Worm (Caenorhabditis elegans) whole organism, L3 larva: Measurements from ENCODE around the gene srx-38.

Source experiments
- R02D3.7 ChIP-seq: fragments of 150-350 bp; optimal IDR thresholded peaks from 2 replicates; lab custom pipeline; 2014; ENCODE audit warnings: missing biosample characterization, missing genetic modification characterization
- ZK546.5 ChIP-seq: sonication (generic microtip); optimal IDR thresholded peaks from 2 replicates; lab custom pipeline; 2017; ENCODE audit warnings: missing biosample characterization, missing genetic modification characterization
- aly-2 ChIP-seq: fragments of 150-350 bp; optimal IDR thresholded peaks from 2 replicates; lab custom pipeline; 2014; ENCODE audit warnings: missing biosample characterization, missing genetic modification characterization
- ama-1 ChIP-seq: fragments of 150-350 bp; optimal IDR thresholded peaks from 2 replicates; lab custom pipeline; 2018
- ceh-16 ChIP-seq: sonication (generic microtip); optimal IDR thresholded peaks from 2 replicates; lab custom pipeline; 2017; ENCODE audit warnings: missing biosample characterization, missing genetic modification characterization
- ceh-28 ChIP-seq: fragments of 150-350 bp; optimal IDR thresholded peaks from 2 replicates; lab custom pipeline; 2014; ENCODE audit warnings: missing biosample characterization, missing genetic modification reagents, missing genetic modification characterization
- ceh-82 ChIP-seq: fragments of 150-350 bp; optimal IDR thresholded peaks from 2 replicates; lab custom pipeline; 2014; ENCODE audit warnings: missing biosample characterization, missing genetic modification characterization
- ceh-9 ChIP-seq: sonication (generic microtip); optimal IDR thresholded peaks from 2 replicates; lab custom pipeline; 2018; ENCODE audit warnings: missing biosample characterization, missing genetic modification characterization
- daf-12 ChIP-seq: fragments of 150-350 bp; optimal IDR thresholded peaks from 2 replicates; lab custom pipeline; 2014; ENCODE audit warnings: missing biosample characterization, missing genetic modification reagents, missing genetic modification characterization
- egl-27 ChIP-seq: sonication (generic microtip); optimal IDR thresholded peaks from 4 replicates; lab custom pipeline; 2017; ENCODE audit warnings: missing biosample characterization, missing genetic modification reagents, missing genetic modification characterization
- egl-5 ChIP-seq: fragments of 150-350 bp; optimal IDR thresholded peaks from 2 replicates; lab custom pipeline; 2017; ENCODE audit warnings: missing biosample characterization, missing genetic modification reagents, missing genetic modification characterization, inconsistent platforms
- elt-1 ChIP-seq: fragments of 150-350 bp; optimal IDR thresholded peaks from 2 replicates; lab custom pipeline; 2014; ENCODE audit warnings: missing biosample characterization, missing genetic modification characterization
- elt-2 ChIP-seq: sonication (generic microtip); optimal IDR thresholded peaks from 2 replicates; lab custom pipeline; 2016; ENCODE audit warnings: missing genetic modification reagents, mild to moderate bottlenecking, missing genetic modification characterization, missing compliant biosample characterization
- elt-3 ChIP-seq, 3 experiments: fragments of 150-350 bp in 1 of 3; sonication (generic microtip) in 2 of 3; optimal IDR thresholded peaks; 2 replicates in 2 of 3; 4 replicates in 1 of 3; lab custom pipeline; 2014 to 2017; ENCODE audit warnings: missing biosample characterization in 3 of 3, missing genetic modification characterization in 3 of 3
- eor-1 ChIP-seq, 2 experiments: fragments of 150-350 bp; optimal IDR thresholded peaks; 2 replicates each; lab custom pipeline; 2014 to 2018; ENCODE audit warnings: missing biosample characterization in 2 of 2, missing genetic modification characterization in 2 of 2
- fkh-10 ChIP-seq: sonication (generic microtip); optimal IDR thresholded peaks from 2 replicates; lab custom pipeline; 2017; ENCODE audit warnings: missing biosample characterization, missing genetic modification reagents, missing genetic modification characterization
- fkh-2 ChIP-seq: fragments of 150-350 bp; optimal IDR thresholded peaks from 2 replicates; lab custom pipeline; 2014; ENCODE audit warnings: missing biosample characterization, missing genetic modification reagents, missing genetic modification characterization
- hmg-11 ChIP-seq: sonication (generic microtip); optimal IDR thresholded peaks from 2 replicates; lab custom pipeline; 2016; ENCODE audit warnings: missing genetic modification characterization, missing compliant biosample characterization
- jun-1 ChIP-seq: fragments of 150-350 bp; optimal IDR thresholded peaks from 2 replicates; lab custom pipeline; 2014; ENCODE audit warnings: missing biosample characterization, missing genetic modification reagents, missing genetic modification characterization
- lin-15B ChIP-seq: fragments of 150-350 bp; optimal IDR thresholded peaks from 2 replicates; lab custom pipeline; 2014; ENCODE audit warnings: missing biosample characterization, missing genetic modification characterization
- lin-39 ChIP-seq: fragments of 150-350 bp; optimal IDR thresholded peaks from 2 replicates; lab custom pipeline; 2018; ENCODE audit warnings: missing biosample characterization, missing genetic modification reagents, missing genetic modification characterization
- lsy-12 ChIP-seq: sonication (generic microtip); optimal IDR thresholded peaks from 2 replicates; lab custom pipeline; 2016; ENCODE audit warnings: mild to moderate bottlenecking, missing genetic modification characterization, missing compliant biosample characterization
- mdl-1 ChIP-seq: fragments of 150-350 bp; optimal IDR thresholded peaks from 2 replicates; lab custom pipeline; 2014; ENCODE audit warnings: missing biosample characterization, missing genetic modification characterization
- mml-1 ChIP-seq: fragments of 150-350 bp; sonication (generic microtip); optimal IDR thresholded peaks from 3 replicates; lab custom pipeline; 2014; ENCODE audit warnings: missing biosample characterization, missing genetic modification characterization
- nfya-1 ChIP-seq: sonication (generic microtip); optimal IDR thresholded peaks from 2 replicates; lab custom pipeline; 2017; ENCODE audit warnings: missing genetic modification characterization, mild to moderate bottlenecking, missing compliant biosample characterization, antibody characterized with exemption, moderate library complexity; ENCODE audit not compliant: insufficient read depth
- nhr-11 ChIP-seq: fragments of 150-350 bp; optimal IDR thresholded peaks from 2 replicates; lab custom pipeline; 2014; ENCODE audit warnings: missing biosample characterization, missing genetic modification characterization
- nhr-23 ChIP-seq: fragments of 150-350 bp; optimal IDR thresholded peaks from 2 replicates; lab custom pipeline; 2014; ENCODE audit warnings: missing biosample characterization, missing genetic modification reagents, missing genetic modification characterization
- nhr-237 ChIP-seq: fragments of 150-350 bp; optimal IDR thresholded peaks from 2 replicates; lab custom pipeline; 2014; ENCODE audit warnings: missing biosample characterization, missing genetic modification characterization
- nhr-28 ChIP-seq: fragments of 150-350 bp; optimal IDR thresholded peaks from 2 replicates; lab custom pipeline; 2014; ENCODE audit warnings: missing biosample characterization, missing genetic modification characterization
- nhr-67 ChIP-seq: fragments of 150-350 bp; optimal IDR thresholded peaks from 2 replicates; lab custom pipeline; 2014; ENCODE audit warnings: missing biosample characterization, missing genetic modification characterization
- nhr-77 ChIP-seq: fragments of 150-350 bp; optimal IDR thresholded peaks from 2 replicates; lab custom pipeline; 2014; ENCODE audit warnings: missing biosample characterization, missing genetic modification characterization
- pha-4 ChIP-seq: fragments of 150-350 bp; optimal IDR thresholded peaks from 2 replicates; lab custom pipeline; 2014; ENCODE audit warnings: missing biosample characterization, missing genetic modification reagents, missing genetic modification characterization
- pqm-1 ChIP-seq: fragments of 150-350 bp; optimal IDR thresholded peaks from 2 replicates; lab custom pipeline; 2017; ENCODE audit warnings: missing biosample characterization, missing genetic modification characterization, inconsistent platforms
- sea-2 ChIP-seq: fragments of 150-350 bp; sonication (generic microtip); optimal IDR thresholded peaks from 4 replicates; lab custom pipeline; 2014; ENCODE audit warnings: missing biosample characterization, missing genetic modification reagents, missing genetic modification characterization
- snpc-4 ChIP-seq: fragments of 150-350 bp; optimal IDR thresholded peaks from 2 replicates; lab custom pipeline; 2014; ENCODE audit warnings: missing biosample characterization, missing genetic modification characterization
- tbx-2 ChIP-seq: sonication (generic microtip); optimal IDR thresholded peaks from 2 replicates; lab custom pipeline; 2016; ENCODE audit warnings: mild to moderate bottlenecking, missing genetic modification characterization, missing compliant biosample characterization
- unc-39 ChIP-seq: sonication (generic microtip); optimal IDR thresholded peaks from 4 replicates; lab custom pipeline; 2017; ENCODE audit warnings: missing biosample characterization, missing genetic modification characterization
- unc-62 ChIP-seq: fragments of 150-350 bp; sonication (generic microtip); optimal IDR thresholded peaks from 4 replicates; lab custom pipeline; 2014; ENCODE audit warnings: missing biosample characterization, missing genetic modification reagents, missing genetic modification characterization
- zag-1 ChIP-seq: fragments of 150-350 bp; optimal IDR thresholded peaks from 2 replicates; lab custom pipeline; 2014; ENCODE audit warnings: missing biosample characterization, missing genetic modification characterization
- ztf-11 ChIP-seq: fragments of 150-350 bp; optimal IDR thresholded peaks from 2 replicates; lab custom pipeline; 2014; ENCODE audit warnings: missing biosample characterization, missing genetic modification characterization
- ztf-4 ChIP-seq: fragments of 150-350 bp; optimal IDR thresholded peaks from 2 replicates; lab custom pipeline; 2014; ENCODE audit warnings: missing biosample characterization, missing genetic modification characterization

The srx-38 gene

DNA sequence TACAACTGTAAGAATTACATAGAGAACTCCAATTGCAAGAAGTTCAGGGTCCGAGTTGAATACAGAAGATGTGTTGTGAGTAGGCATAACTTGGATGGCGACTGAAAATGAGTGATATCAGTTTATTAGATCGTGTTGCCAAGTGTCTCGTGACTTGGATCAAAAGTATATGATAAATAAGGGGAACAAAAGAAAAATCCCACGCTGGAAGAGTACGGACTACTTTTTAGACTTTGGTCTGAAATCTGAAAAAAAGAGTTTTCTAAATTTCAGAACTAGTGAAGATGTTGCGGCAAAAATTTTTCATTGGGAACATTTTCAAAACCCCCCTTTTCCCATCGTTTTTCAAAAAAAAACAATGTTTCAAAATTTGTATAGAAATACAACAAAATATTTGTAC is 14.2 kb upstream of the srx-38 start, which contains the start of gene srt-64:
srt-64 (minus strand) TSS at position 101 of the 400 bp plus-strand sequence.
- TF ChIP-seq aly-2: no peak
- no peak for TF ChIP-seq mml-1
- no peak for TF ChIP-seq ceh-16 (tag; lab: Kevin White, UChicago)
- TF ChIP-seq R02D3.7 (tag; lab: Kevin White, UChicago): no peak
- TF ChIP-seq pqm-1 (tag; lab: Kevin White, UChicago): no peak
- TF ChIP-seq fkh-10 (GFP tag; lab: Kevin White, UChicago): no peak
- no peak for TF ChIP-seq hmg-11
- no peak for TF ChIP-seq nhr-77 (tag; lab: Kevin White, UChicago)
- no peak for TF ChIP-seq ceh-9
- no peak for TF ChIP-seq egl-5
- TF ChIP-seq elt-1: no peak
- no peak for TF ChIP-seq jun-1
- TF ChIP-seq sea-2 (GFP tag; lab: Kevin White, UChicago): no peak
- TF ChIP-seq tbx-2 (tag; lab: Kevin White, UChicago): no peak
- TF ChIP-seq nfya-1: no peak

DNA sequence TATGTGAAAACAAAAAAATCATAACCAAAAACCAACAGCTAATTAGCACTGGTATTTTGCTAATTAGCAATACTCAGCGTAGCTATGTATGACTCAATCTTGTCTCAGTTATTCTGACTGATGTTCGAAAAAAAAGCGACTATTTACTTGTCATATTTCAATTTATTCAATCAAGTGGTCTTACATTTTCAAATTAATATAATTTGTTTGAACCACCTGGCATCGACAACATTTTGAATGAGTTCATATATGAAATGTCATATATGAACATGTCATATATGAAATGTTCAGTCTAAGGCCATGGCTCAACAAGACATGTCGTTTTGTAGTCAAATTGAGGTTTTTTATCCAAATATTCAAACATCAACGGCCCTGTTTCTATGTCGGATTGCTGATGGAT is 10.0 kb upstream of the srx-38 start, which contains the start of gene srw-140:
srw-140 (plus strand) TSS at position 301 of the 400 bp plus-strand sequence.
- TF ChIP-seq nhr-28 (tag; lab: Kevin White, UChicago): no peak
- no peak for TF ChIP-seq tbx-2 (tag; lab: Kevin White, UChicago)
- no peak for TF ChIP-seq ceh-16 (tag; lab: Kevin White, UChicago)
- TF ChIP-seq egl-27 (tag; lab: Kevin White, UChicago): no peak
- TF ChIP-seq pha-4: no peak
- TF ChIP-seq ama-1 (lab: Kevin White, UChicago): no peak

DNA sequence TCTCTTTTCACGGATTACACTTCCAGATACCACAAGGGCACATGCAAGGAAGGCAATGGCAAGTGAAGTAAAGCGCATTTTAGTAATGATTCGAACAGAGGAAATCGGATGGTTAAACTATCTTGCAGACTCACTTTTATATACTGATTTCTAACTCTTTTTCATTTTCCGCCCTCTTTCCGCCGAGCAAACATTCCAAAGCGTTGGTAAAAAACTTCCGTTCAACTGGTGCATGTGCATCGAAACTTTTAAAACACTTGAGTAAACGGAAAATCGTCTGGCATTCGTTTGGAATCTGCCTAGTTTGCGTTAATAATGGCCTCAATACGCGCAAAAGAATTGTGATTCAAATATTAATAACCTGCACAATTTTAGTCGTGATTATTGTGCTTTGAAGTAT is 9.3 kb upstream of the srx-38 start, which contains the start of gene abu-7:
abu-7 (minus strand) TSS at position 101 of the 400 bp plus-strand sequence.
- TF ChIP-seq daf-12 (tag; lab: Kevin White, UChicago) (no peak), mml-1 (no peak), R02D3.7 (tag; lab: Kevin White, UChicago) (no peak), zag-1 (tag; lab: Kevin White, UChicago) (no peak), ama-1 (lab: Kevin White, UChicago) (no peak), lsy-12 (tag; lab: Kevin White, UChicago) (no peak), lin-15B (tag; lab: Kevin White, UChicago) (no peak), eor-1 (tag; optimal IDR thresholded peaks at IDR 0.05; lab: Kevin White, UChicago) (no peak), snpc-4 (tag; lab: Kevin White, UChicago) (no peak), jun-1 (no peak), nhr-237 (tag; lab: Kevin White, UChicago) (no peak), pha-4 (no peak), tbx-2 (tag; lab: Kevin White, UChicago) (no peak), mdl-1 (tag; lab: Kevin White, UChicago) (no peak), ceh-28 (tag; lab: Kevin White, UChicago) (no peak), pqm-1 (tag; lab: Kevin White, UChicago) (no peak), ztf-4 (no peak), hmg-11 (no peak)

DNA sequence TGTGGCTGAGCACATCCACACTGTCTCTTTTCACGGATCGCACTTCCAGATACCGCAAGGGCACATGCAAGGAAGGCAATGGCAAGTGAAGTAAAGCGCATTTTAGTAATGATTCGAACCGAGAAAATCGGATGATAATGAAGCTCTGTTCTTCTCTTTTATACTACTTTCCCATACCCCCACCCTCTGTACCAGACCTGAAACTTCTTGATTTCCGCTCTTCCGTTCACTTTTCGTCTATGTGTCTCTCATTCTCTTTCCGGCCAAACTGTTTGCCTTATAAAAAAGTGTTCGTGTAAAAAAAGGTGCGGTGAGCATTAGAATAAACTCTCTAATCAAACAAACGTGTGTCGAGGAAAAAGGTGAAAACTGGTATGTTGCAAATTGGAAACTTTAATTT is 6.4 kb upstream of the srx-38 start, which contains the start of gene abu-6:
abu-6 (minus strand) TSS at position 101 of the 400 bp plus-strand sequence.
- TF ChIP-seq unc-39 (no peak), mml-1 (no peak), nhr-237 (tag; lab: Kevin White, UChicago) (no peak), ceh-82 (tag; lab: Kevin White, UChicago) (no peak), elt-2 (tag; lab: Kevin White, UChicago) (no peak), ZK546.5 (no peak)

DNA sequence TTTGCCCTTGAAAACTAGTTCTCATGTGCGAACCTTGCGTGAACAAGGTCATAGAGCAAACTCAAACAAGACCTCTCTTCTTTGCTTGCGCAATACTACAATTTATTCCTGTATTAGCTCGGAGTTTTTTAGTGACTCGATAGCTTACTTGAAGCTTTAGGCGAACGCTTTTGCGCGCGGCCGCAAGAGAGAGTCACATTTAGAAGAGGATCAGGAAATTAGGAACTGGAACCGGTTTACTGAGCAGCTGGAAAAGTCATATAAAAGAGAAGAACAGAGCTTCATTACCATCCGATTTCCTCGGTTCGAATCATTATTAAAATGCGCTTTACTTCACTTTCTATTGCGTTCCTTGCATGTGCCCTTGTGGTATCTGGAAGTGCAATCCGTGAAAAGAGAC is 2.9 kb upstream of the srx-38 start, which contains the start of gene abu-15:
abu-15 (plus strand) TSS at position 301 of the 400 bp plus-strand sequence.
- TF ChIP-seq unc-62 (GFP tag; lab: Kevin White, UChicago) (no peak), nhr-67 (tag; lab: Kevin White, UChicago) (no peak), ztf-4 (no peak), mml-1 (no peak), lin-39 (no peak), elt-2 (tag; lab: Kevin White, UChicago) (no peak), jun-1 (no peak), egl-27 (tag; lab: Kevin White, UChicago) (no peak), snpc-4 (tag; lab: Kevin White, UChicago) (no peak), tbx-2 (tag; lab: Kevin White, UChicago) (no peak), elt-3 (tag; optimal IDR thresholded peaks at IDR 0.05; lab: Kevin White, UChicago) (no peak), nhr-23 (tag; lab: Kevin White, UChicago) (no peak), fkh-2 (tag; lab: Kevin White, UChicago) (no peak), eor-1 (tag; optimal IDR thresholded peaks at IDR 0.05; lab: Kevin White, UChicago) (no peak), ztf-11 (tag; lab: Kevin White, UChicago) (no peak), nhr-11 (tag; lab: Kevin White, UChicago) (no peak), zag-1 (tag; lab: Kevin White, UChicago) (no peak), hmg-11 (no peak)
